Fruit fly (Drosophila melanogaster) whole organism, wandering third instar larva: ENCODE data around the gene Ufd1.

Source experiments
- Abd-B ChIP-seq: fragments of >200 bp; optimal IDR thresholded peaks from 2 replicates; lab custom pipeline; 2017; ENCODE audit warnings: missing biosample characterization, missing genetic modification characterization
- CG32264 ChIP-seq: fragments of 200-800 bp; sonication (Bioruptor generic); optimal IDR thresholded peaks from 2 replicates; lab custom pipeline; 2016; ENCODE audit warnings: missing biosample characterization, missing genetic modification characterization
- CG9705 ChIP-seq: fragments of 200-800 bp; sonication (Bioruptor generic); optimal IDR thresholded peaks from 2 replicates; lab custom pipeline; 2018; ENCODE audit warnings: missing biosample characterization, mild to moderate bottlenecking, missing genetic modification characterization
- CrebA ChIP-seq: fragments of 200-800 bp; sonication (Bioruptor generic); optimal IDR thresholded peaks from 2 replicates; lab custom pipeline; 2016; ENCODE audit warnings: missing biosample characterization, mild to moderate bottlenecking, missing genetic modification characterization, borderline replicate concordance
- Dfd ChIP-seq: fragments of >200 bp; optimal IDR thresholded peaks from 2 replicates; lab custom pipeline; 2017; ENCODE audit warnings: missing biosample characterization, missing genetic modification characterization
- Dif ChIP-seq: fragments of 200-275, 200-300 bp; sonication (Bioruptor generic); optimal IDR thresholded peaks from 2 replicates; lab custom pipeline; 2018; ENCODE audit warnings: missing biosample characterization, missing genetic modification characterization; ENCODE audit not compliant: partially characterized antibody
- GATAd ChIP-seq: sonication (Bioruptor generic); optimal IDR thresholded peaks from 2 replicates; lab custom pipeline; 2016; ENCODE audit warnings: missing biosample characterization, missing genetic modification characterization
- HLH106 ChIP-seq: fragments of 200-800 bp; optimal IDR thresholded peaks from 3 replicates; lab custom pipeline; 2019; ENCODE audit warnings: missing biosample characterization, mild to moderate bottlenecking, missing genetic modification characterization, moderate library complexity
- Hnf4 ChIP-seq: fragments of 200-800 bp; sonication (Bioruptor generic); optimal IDR thresholded peaks from 2 replicates; lab custom pipeline; 2016; ENCODE audit warnings: missing biosample characterization, mild to moderate bottlenecking, missing genetic modification characterization
- Hr78 ChIP-seq: fragments of >200 bp; optimal IDR thresholded peaks from 2 replicates; lab custom pipeline; 2017; ENCODE audit warnings: missing biosample characterization, missing genetic modification characterization
- Hr83 ChIP-seq: fragments of 200-300 bp; sonication (Bioruptor generic); optimal IDR thresholded peaks from 2 replicates; lab custom pipeline; 2016; ENCODE audit warnings: missing biosample characterization, mild to moderate bottlenecking, missing genetic modification characterization, moderate library complexity; ENCODE audit not compliant: poor library complexity, severe bottlenecking
- Jra ChIP-seq: sonication (Bioruptor generic); optimal IDR thresholded peaks from 2 replicates; lab custom pipeline; 2016; ENCODE audit warnings: missing biosample characterization, missing genetic modification characterization
- Mio ChIP-seq: sonication (Bioruptor generic); optimal IDR thresholded peaks from 2 replicates; lab custom pipeline; 2016; ENCODE audit warnings: missing biosample characterization, missing genetic modification characterization
- Myc ChIP-seq: fragments of >200 bp; optimal IDR thresholded peaks from 2 replicates; lab custom pipeline; 2017
- N ChIP-seq: fragments of >200 bp; optimal IDR thresholded peaks from 2 replicates; lab custom pipeline; 2018; ENCODE audit warnings: missing biosample characterization, missing external identifiers, missing genetic modification characterization
- OdsH ChIP-seq: fragments of 200-800 bp; sonication (Bioruptor generic); optimal IDR thresholded peaks from 2 replicates; lab custom pipeline; 2016; ENCODE audit warnings: missing biosample characterization, mild to moderate bottlenecking, missing genetic modification characterization
- Rel ChIP-seq, 2 experiments: fragments of 200-800 bp; sonication (Bioruptor generic) in 1 of 2; optimal IDR thresholded peaks; 2 replicates in 1 of 2; 3 replicates in 1 of 2; lab custom pipeline; 2016 to 2019; ENCODE audit warnings: mild to moderate bottlenecking in 2 of 2, missing biosample characterization in 2 of 2, missing genetic modification characterization in 2 of 2, moderate library complexity in 1 of 2
- Sp1 ChIP-seq: fragments of 200-800 bp; sonication (Bioruptor generic); optimal IDR thresholded peaks from 3 replicates; lab custom pipeline; 2019; ENCODE audit warnings: missing biosample characterization, mild to moderate bottlenecking, missing genetic modification characterization, moderate library complexity
- Vsx2 ChIP-seq: fragments of 200-300, 225-300 bp; sonication (Bioruptor generic); optimal IDR thresholded peaks from 2 replicates; lab custom pipeline; 2018; ENCODE audit warnings: missing biosample characterization, missing genetic modification characterization; ENCODE audit not compliant: partially characterized antibody
- br ChIP-seq: fragments of 200-800 bp; sonication (Bioruptor generic); optimal IDR thresholded peaks from 2 replicates; lab custom pipeline; 2016; ENCODE audit warnings: missing biosample characterization, missing genetic modification characterization
- brk ChIP-seq: fragments of 200-800 bp; sonication (Bioruptor generic); optimal IDR thresholded peaks from 2 replicates; lab custom pipeline; 2016; ENCODE audit warnings: missing biosample characterization, mild to moderate bottlenecking, missing genetic modification characterization
- dl ChIP-seq, 2 experiments: fragments of 175-275, 200-275 bp in 1 of 2; fragments of 200-275 bp in 1 of 2; sonication (Bioruptor generic); optimal IDR thresholded peaks; lab custom pipeline; 2018; ENCODE audit warnings: mild to moderate bottlenecking in 2 of 2, missing biosample characterization in 2 of 2, missing genetic modification characterization in 2 of 2, moderate library complexity in 2 of 2; ENCODE audit not compliant: partially characterized antibody in 2 of 2, insufficient read depth in 1 of 2
- dmrt93B ChIP-seq: fragments of 200-800 bp; sonication (Bioruptor generic); optimal IDR thresholded peaks from 2 replicates; lab custom pipeline; 2018; ENCODE audit warnings: missing biosample characterization, mild to moderate bottlenecking, missing genetic modification characterization
- dsf ChIP-seq: sonication (Bioruptor generic); optimal IDR thresholded peaks from 2 replicates; lab custom pipeline; 2016; ENCODE audit warnings: missing biosample characterization, missing genetic modification characterization, borderline replicate concordance
- ey ChIP-seq: fragments of 200-800 bp; sonication (Bioruptor generic); optimal IDR thresholded peaks from 2 replicates; lab custom pipeline; 2016; ENCODE audit warnings: missing biosample characterization, missing genetic modification characterization
- foxo ChIP-seq, 2 experiments: fragments of 200-800 bp; sonication (Bioruptor generic); optimal IDR thresholded peaks; 2 replicates in 1 of 2; 3 replicates in 1 of 2; lab custom pipeline; 2016 to 2017; ENCODE audit warnings: missing biosample characterization in 2 of 2, missing genetic modification characterization in 2 of 2
- fru ChIP-seq: fragments of 200-800 bp; sonication (Bioruptor generic); optimal IDR thresholded peaks from 3 replicates; lab custom pipeline; 2016; ENCODE audit warnings: missing biosample characterization, mild to moderate bottlenecking, missing genetic modification characterization
- h ChIP-seq: fragments of 200-800 bp; sonication (Bioruptor generic); optimal IDR thresholded peaks from 3 replicates; lab custom pipeline; 2016; ENCODE audit warnings: missing biosample characterization, mild to moderate bottlenecking, missing genetic modification characterization
- jim ChIP-seq: fragments of 175-275, 200-325 bp; sonication (Bioruptor generic); optimal IDR thresholded peaks from 2 replicates; lab custom pipeline; 2016; ENCODE audit warnings: missing biosample characterization, mild to moderate bottlenecking, missing genetic modification characterization
- lola ChIP-seq: fragments of >200 bp; optimal IDR thresholded peaks from 2 replicates; lab custom pipeline; 2017; ENCODE audit warnings: missing biosample characterization, missing genetic modification characterization
- pan ChIP-seq: fragments of >200 bp; optimal IDR thresholded peaks from 2 replicates; lab custom pipeline; 2017
- psq ChIP-seq: fragments of 200-800 bp; sonication (Bioruptor generic); optimal IDR thresholded peaks from 3 replicates; lab custom pipeline; 2017; ENCODE audit warnings: missing biosample characterization, mild to moderate bottlenecking, missing genetic modification characterization, moderate library complexity
- rgr ChIP-seq: fragments of 200-800 bp; sonication (Bioruptor generic); optimal IDR thresholded peaks from 3 replicates; lab custom pipeline; 2016; ENCODE audit warnings: missing biosample characterization, mild to moderate bottlenecking, missing genetic modification characterization
- sage ChIP-seq: fragments of 200-800 bp; sonication (Bioruptor generic); optimal IDR thresholded peaks from 2 replicates; lab custom pipeline; 2016; ENCODE audit warnings: missing biosample characterization, mild to moderate bottlenecking, missing genetic modification characterization
- sv ChIP-seq: fragments of 200-800 bp; sonication (Bioruptor generic); optimal IDR thresholded peaks from 3 replicates; lab custom pipeline; 2016; ENCODE audit warnings: missing biosample characterization, missing genetic modification characterization
- tai ChIP-seq: sonication (Bioruptor generic); optimal IDR thresholded peaks from 2 replicates; lab custom pipeline; 2016; ENCODE audit warnings: missing biosample characterization, missing genetic modification characterization
- usp ChIP-seq: fragments of >200 bp; optimal IDR thresholded peaks from 2 replicates; lab custom pipeline; 2017; ENCODE audit warnings: missing biosample characterization, missing genetic modification characterization
- woc ChIP-seq: sonication (Bioruptor generic); optimal IDR thresholded peaks from 2 replicates; lab custom pipeline; 2016; ENCODE audit warnings: missing biosample characterization, mild to moderate bottlenecking, missing genetic modification characterization

Ufd1 gene

DNA sequence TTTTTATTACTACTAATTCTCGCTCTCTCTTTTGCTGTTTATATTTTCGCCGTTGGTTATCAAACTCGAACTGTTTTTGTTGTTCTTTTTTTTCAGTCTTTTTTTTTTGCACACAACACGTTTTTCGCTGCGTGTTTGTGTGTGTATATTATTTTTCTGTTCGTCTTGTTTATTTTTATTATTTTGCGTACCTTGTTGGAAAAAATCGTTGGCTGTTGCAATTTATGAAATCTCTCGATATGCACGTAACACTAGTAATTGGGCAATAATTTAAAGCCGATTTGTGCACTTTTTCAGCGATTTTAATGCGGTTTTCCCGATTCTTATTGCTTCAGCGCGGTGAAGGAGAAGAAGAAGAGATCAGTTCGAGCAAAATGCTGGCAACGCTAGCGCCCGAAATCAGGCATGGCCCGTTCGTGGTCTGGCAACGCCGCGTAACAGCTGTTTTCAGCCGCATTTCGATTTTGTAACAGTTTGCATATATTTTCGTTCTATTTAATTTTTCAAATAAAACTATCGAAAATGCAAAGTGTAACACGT lies 2.5 kb downstream of the Ufd1 start, which contains the start of the genes FoxK and mRpL2 (continued):
- TF ChIP-seq Rel (GFP tag; optimal IDR thresholded peaks at IDR 0.05; lab: Kevin White, UChicago), result peak; percentile 87
- peak; percentile 78 for TF ChIP-seq Rel (tag; optimal IDR thresholded peaks at IDR 0.05; lab: Kevin White, UChicago)
- no peak for TF ChIP-seq tai (GFP tag; lab: Kevin White, UChicago)
- no peak for TF ChIP-seq lola
- TF ChIP-seq psq (GFP tag; lab: Kevin White, UChicago), result peak; percentile 55
- no peak for TF ChIP-seq N (GFP tag; lab: Kevin White, UChicago)
- peak; percentile 1 for TF ChIP-seq Dif (GFP tag; lab: Kevin White, UChicago)
- no peak for TF ChIP-seq sv (GFP tag; lab: Kevin White, UChicago)
- TF ChIP-seq h (GFP tag; lab: Kevin White, UChicago), result no peak

- TF ChIP-seq woc, result no peak
- no peak for TF ChIP-seq sage
- no peak for TF ChIP-seq Hr78 (GFP tag; lab: Kevin White, UChicago)
- no peak for TF ChIP-seq HLH106 (tag; lab: Kevin White, UChicago)
- peak; percentile 34 for TF ChIP-seq h (GFP tag; lab: Kevin White, UChicago)
- TF ChIP-seq psq (GFP tag; lab: Kevin White, UChicago), result peak; percentile 18
- no peak for TF ChIP-seq OdsH (GFP tag; lab: Kevin White, UChicago)
- no peak for TF ChIP-seq Jra (GFP tag; lab: Kevin White, UChicago)
- no peak for TF ChIP-seq usp (GFP tag; lab: Kevin White, UChicago)
- peak; percentile 3 for TF ChIP-seq sv (GFP tag; lab: Kevin White, UChicago)
- peak; percentile 12 for TF ChIP-seq jim (GFP tag; lab: Kevin White, UChicago)
- TF ChIP-seq N (GFP tag; lab: Kevin White, UChicago), result peak; percentile 82
- no peak for TF ChIP-seq brk (GFP tag; lab: Kevin White, UChicago)
- no peak for TF ChIP-seq ey
- no peak for TF ChIP-seq Myc (lab: Kevin White, UChicago)
- TF ChIP-seq pan (lab: Kevin White, UChicago), result no peak
- TF ChIP-seq CrebA (GFP tag; lab: Kevin White, UChicago), result no peak
Measured at dm6 chr3L:11119901-11120418, 3.1 kb downstream of the Ufd1 start.

- no peak for TF ChIP-seq fru (GFP tag; lab: Kevin White, UChicago)
- no peak for TF ChIP-seq Jra (GFP tag; lab: Kevin White, UChicago)
- TF ChIP-seq OdsH (GFP tag; lab: Kevin White, UChicago), result no peak
- TF ChIP-seq N (GFP tag; lab: Kevin White, UChicago), result no peak
- TF ChIP-seq dmrt93B (GFP tag; lab: Kevin White, UChicago), result peak; percentile 6
- no peak for TF ChIP-seq dsf (GFP tag; lab: Kevin White, UChicago)
- TF ChIP-seq ey, result peak; percentile 18
- no peak for TF ChIP-seq h (GFP tag; lab: Kevin White, UChicago)
- TF ChIP-seq sage, result no peak
- TF ChIP-seq rgr (GFP tag; lab: Kevin White, UChicago), result no peak
- no peak for TF ChIP-seq Hr83 (GFP tag; lab: Kevin White, UChicago)
- peak; percentile 30 for TF ChIP-seq HLH106 (tag; lab: Kevin White, UChicago)
- peak; percentile 42 for TF ChIP-seq jim (GFP tag; lab: Kevin White, UChicago)
- TF ChIP-seq Dif (GFP tag; lab: Kevin White, UChicago), result no peak
- TF ChIP-seq dl (GFP tag; optimal IDR thresholded peaks at IDR 0.05; lab: Kevin White, UChicago; ENCODE audit: insufficient read depth in 1 of 2, partially characterized antibody in 2 of 2), result no peak
- TF ChIP-seq psq (GFP tag; lab: Kevin White, UChicago), result peak; percentile 41
- no peak for TF ChIP-seq Vsx2 (GFP tag; lab: Kevin White, UChicago)
- TF ChIP-seq woc, result no peak
- TF ChIP-seq Myc (lab: Kevin White, UChicago), result no peak
- TF ChIP-seq Abd-B (GFP tag; lab: Kevin White, UChicago), result no peak
- no peak for TF ChIP-seq Hr78 (GFP tag; lab: Kevin White, UChicago)
- no peak for TF ChIP-seq br (GFP tag; lab: Kevin White, UChicago)
- no peak for TF ChIP-seq pan (lab: Kevin White, UChicago)
- no peak for TF ChIP-seq CG32264 (GFP tag; lab: Kevin White, UChicago)
- TF ChIP-seq lola, result no peak
- no peak for TF ChIP-seq GATAd (GFP tag; lab: Kevin White, UChicago)
- no peak for TF ChIP-seq Sp1 (GFP tag; lab: Kevin White, UChicago)
- no peak for TF ChIP-seq usp (GFP tag; lab: Kevin White, UChicago)
- TF ChIP-seq foxo (GFP tag; optimal IDR thresholded peaks at IDR 0.05; lab: Kevin White, UChicago), result no peak
- no peak for TF ChIP-seq Mio
- no peak for TF ChIP-seq Hnf4
- TF ChIP-seq CrebA (GFP tag; lab: Kevin White, UChicago), result no peak
- TF ChIP-seq brk (GFP tag; lab: Kevin White, UChicago), result no peak
- no peak for TF ChIP-seq CG9705 (GFP tag; lab: Kevin White, UChicago)
- TF ChIP-seq tai (GFP tag; lab: Kevin White, UChicago), result no peak
- no peak for TF ChIP-seq sv (GFP tag; lab: Kevin White, UChicago)
- no peak for TF ChIP-seq Dfd (GFP tag; lab: Kevin White, UChicago)
- no peak for TF ChIP-seq Rel (GFP tag; optimal IDR thresholded peaks at IDR 0.05; lab: Kevin White, UChicago)
- TF ChIP-seq Rel (tag; optimal IDR thresholded peaks at IDR 0.05; lab: Kevin White, UChicago), result no peak
- TF ChIP-seq, all 38 proteins: peak for 5
Measured at dm6 chr3L:11119396-11119900, 3.6 kb downstream of the Ufd1 start.
